Worm (Caenorhabditis elegans) whole organism, late embryonic: ENCODE results near the gene F52G3.5.
A peak's percentile ranks its signal among the peaks of the same experiment; 100 is the strongest.

Experiments
- C08G9.2 ChIP-seq: sonication (generic microtip); optimal IDR thresholded peaks from 2 replicates; lab custom pipeline; 2016; ENCODE audit warnings: mild to moderate bottlenecking, missing genetic modification characterization, moderate library complexity, missing compliant biosample characterization
- C38D4.7 ChIP-seq: fragments of 200-800 bp; sonication (Bioruptor generic); optimal IDR thresholded peaks from 2 replicates; lab custom pipeline; 2018; ENCODE audit warnings: mild to moderate bottlenecking, missing genetic modification characterization, moderate library complexity, missing compliant biosample characterization
- F13H6.1 ChIP-seq: sonication (generic microtip); optimal IDR thresholded peaks from 2 replicates; lab custom pipeline; 2016; ENCODE audit warnings: missing genetic modification characterization, missing compliant biosample characterization
- K02D7.2 ChIP-seq: sonication (generic microtip); optimal IDR thresholded peaks from 2 replicates; lab custom pipeline; 2017; ENCODE audit warnings: mild to moderate bottlenecking, missing genetic modification characterization, missing compliant biosample characterization
- T23F11.4 ChIP-seq: fragments of 200-800 bp; sonication (Bioruptor generic); optimal IDR thresholded peaks from 2 replicates; lab custom pipeline; 2018; ENCODE audit warnings: mild to moderate bottlenecking, missing genetic modification characterization, missing compliant biosample characterization
- ahr-1 ChIP-seq: sonication (generic microtip); optimal IDR thresholded peaks from 2 replicates; lab custom pipeline; 2016; ENCODE audit warnings: missing genetic modification characterization, missing compliant biosample characterization
- ama-1 ChIP-seq: fragments of 150-350 bp; optimal IDR thresholded peaks from 2 replicates; lab custom pipeline; 2014
- ceh-14 ChIP-seq: sonication (generic microtip); optimal IDR thresholded peaks from 2 replicates; lab custom pipeline; 2016; ENCODE audit warnings: missing genotype, missing genetic modification characterization, missing compliant biosample characterization
- ceh-19 ChIP-seq: fragments of 200-800 bp; sonication (Bioruptor generic); optimal IDR thresholded peaks from 2 replicates; lab custom pipeline; 2018; ENCODE audit warnings: mild to moderate bottlenecking, missing genetic modification characterization, missing compliant biosample characterization
- ceh-22 ChIP-seq: sonication (generic microtip); optimal IDR thresholded peaks from 2 replicates; lab custom pipeline; 2017; ENCODE audit warnings: missing biosample characterization, missing genetic modification characterization
- ceh-24 ChIP-seq: sonication (generic microtip); optimal IDR thresholded peaks from 2 replicates; lab custom pipeline; 2016; ENCODE audit warnings: mild to moderate bottlenecking, missing genetic modification characterization, missing compliant biosample characterization
- ceh-30 ChIP-seq: fragments of 150-350 bp; optimal IDR thresholded peaks from 2 replicates; lab custom pipeline; 2014; ENCODE audit warnings: missing biosample characterization, missing genetic modification characterization
- ceh-31 ChIP-seq: sonication (generic microtip); optimal IDR thresholded peaks from 2 replicates; lab custom pipeline; 2016; ENCODE audit warnings: missing genetic modification characterization, missing compliant biosample characterization
- ceh-34 ChIP-seq: sonication (generic microtip); optimal IDR thresholded peaks from 2 replicates; lab custom pipeline; 2016; ENCODE audit warnings: mild to moderate bottlenecking, missing genetic modification characterization, missing compliant biosample characterization
- ceh-45 ChIP-seq: fragments of 200-800 bp; sonication (Bioruptor generic); IDR thresholded peaks from 2 replicates; pipeline ENCODE4 v1.3.6; 2022; ENCODE audit warnings: missing genetic modification reagents, missing genetic modification characterization, missing compliant biosample characterization
- ceh-6 ChIP-seq: fragments of 200-800 bp; sonication (Bioruptor generic); optimal IDR thresholded peaks from 2 replicates; lab custom pipeline; 2018; ENCODE audit warnings: mild to moderate bottlenecking, missing genetic modification characterization, missing compliant biosample characterization
- ceh-9 ChIP-seq: sonication (generic microtip); optimal IDR thresholded peaks from 2 replicates; lab custom pipeline; 2016; ENCODE audit warnings: mild to moderate bottlenecking, missing genetic modification characterization, inconsistent platforms, missing compliant biosample characterization
- dmd-4 ChIP-seq: sonication (generic microtip); optimal IDR thresholded peaks from 2 replicates; lab custom pipeline; 2016; ENCODE audit warnings: borderline replicate concordance, missing genetic modification characterization, missing compliant biosample characterization
- elt-2 ChIP-seq: sonication (generic microtip); optimal IDR thresholded peaks from 2 replicates; lab custom pipeline; 2016; ENCODE audit warnings: missing genetic modification reagents, missing genetic modification characterization, missing compliant biosample characterization
- ets-4 ChIP-seq: sonication (generic microtip); optimal IDR thresholded peaks from 2 replicates; lab custom pipeline; 2016; ENCODE audit warnings: missing genetic modification characterization, missing compliant biosample characterization
- eyg-1 ChIP-seq: sonication (generic microtip); optimal IDR thresholded peaks from 2 replicates; lab custom pipeline; 2016; ENCODE audit warnings: missing genotype, missing genetic modification characterization, missing compliant biosample characterization
- fax-1 ChIP-seq: sonication (generic microtip); optimal IDR thresholded peaks from 2 replicates; lab custom pipeline; 2016; ENCODE audit warnings: missing genotype, missing genetic modification characterization, missing compliant biosample characterization
- fkh-10 ChIP-seq: fragments of 150-350 bp; optimal IDR thresholded peaks from 2 replicates; lab custom pipeline; 2014; ENCODE audit warnings: missing biosample characterization, missing genetic modification reagents, missing genetic modification characterization
- fkh-6 ChIP-seq: sonication (generic microtip); optimal IDR thresholded peaks from 2 replicates; lab custom pipeline; 2016; ENCODE audit warnings: missing genetic modification characterization, missing compliant biosample characterization
- gmeb-2 ChIP-seq: sonication (generic microtip); optimal IDR thresholded peaks from 2 replicates; lab custom pipeline; 2016; ENCODE audit warnings: missing genetic modification characterization, inconsistent platforms, missing compliant biosample characterization
- hlh-13 ChIP-seq: fragments of 200-800 bp; sonication (Bioruptor generic); optimal IDR thresholded peaks from 2 replicates; lab custom pipeline; 2018; ENCODE audit warnings: mild to moderate bottlenecking, missing genetic modification characterization, missing compliant biosample characterization
- hlh-15 ChIP-seq: sonication (generic microtip); optimal IDR thresholded peaks from 2 replicates; lab custom pipeline; 2016; ENCODE audit warnings: missing genetic modification characterization, missing compliant biosample characterization
- hlh-30 ChIP-seq: sonication (generic microtip); optimal IDR thresholded peaks from 2 replicates; lab custom pipeline; 2017; ENCODE audit warnings: antibody characterized with exemption, missing genetic modification characterization, missing compliant biosample characterization; ENCODE audit not compliant: insufficient read depth
- hlh-8 ChIP-seq: sonication (generic microtip); optimal IDR thresholded peaks from 2 replicates; lab custom pipeline; 2016; ENCODE audit warnings: missing genotype, missing genetic modification characterization, missing compliant biosample characterization
- lim-6 ChIP-seq: sonication (generic microtip); optimal IDR thresholded peaks from 2 replicates; lab custom pipeline; 2016; ENCODE audit warnings: missing genetic modification characterization, missing compliant biosample characterization
- lin-11 ChIP-seq: fragments of 200-800 bp; sonication (Bioruptor generic); optimal IDR thresholded peaks from 2 replicates; lab custom pipeline; 2018; ENCODE audit warnings: mild to moderate bottlenecking, missing genetic modification characterization, missing compliant biosample characterization
- madf-2 ChIP-seq: sonication (generic microtip); optimal IDR thresholded peaks from 2 replicates; lab custom pipeline; 2017; ENCODE audit warnings: missing genetic modification characterization, missing compliant biosample characterization
- nhr-11 ChIP-seq: fragments of 150-350 bp; optimal IDR thresholded peaks from 2 replicates; lab custom pipeline; 2014; ENCODE audit warnings: missing biosample characterization, missing genetic modification characterization
- nhr-232 ChIP-seq: sonication (generic microtip); optimal IDR thresholded peaks from 2 replicates; lab custom pipeline; 2016; ENCODE audit warnings: missing genetic modification characterization, missing compliant biosample characterization
- npax-4 ChIP-seq: sonication (generic microtip); optimal IDR thresholded peaks from 2 replicates; lab custom pipeline; 2016; ENCODE audit warnings: missing genetic modification characterization, missing compliant biosample characterization
- odd-2 ChIP-seq: sonication (generic microtip); optimal IDR thresholded peaks from 2 replicates; lab custom pipeline; 2017; ENCODE audit warnings: antibody characterized with exemption, mild to moderate bottlenecking, missing genetic modification characterization, missing compliant biosample characterization
- pag-3 ChIP-seq: sonication (generic microtip); optimal IDR thresholded peaks from 2 replicates; lab custom pipeline; 2016; ENCODE audit warnings: missing compliant biosample characterization, missing genetic modification characterization, borderline replicate concordance
- pat-9 ChIP-seq: fragments of 200-800 bp; sonication (Bioruptor generic); optimal IDR thresholded peaks from 2 replicates; lab custom pipeline; 2018; ENCODE audit warnings: mild to moderate bottlenecking, missing genetic modification characterization, moderate library complexity, missing compliant biosample characterization
- pax-1 ChIP-seq: fragments of 150-350 bp; optimal IDR thresholded peaks from 2 replicates; lab custom pipeline; 2014; ENCODE audit warnings: missing biosample characterization, missing genetic modification characterization
- pros-1 ChIP-seq: fragments of 150-350 bp; optimal IDR thresholded peaks from 2 replicates; lab custom pipeline; 2014; ENCODE audit warnings: missing biosample characterization, missing genetic modification reagents, missing genetic modification characterization
- ref-2 ChIP-seq: sonication (generic microtip); optimal IDR thresholded peaks from 2 replicates; lab custom pipeline; 2016; ENCODE audit warnings: missing genetic modification characterization, missing compliant biosample characterization
- rnt-1 ChIP-seq: sonication (generic microtip); optimal IDR thresholded peaks from 2 replicates; lab custom pipeline; 2016; ENCODE audit warnings: missing genetic modification characterization, missing compliant biosample characterization
- sox-2 ChIP-seq: fragments of 200-800 bp; sonication (Bioruptor generic); IDR thresholded peaks from 2 replicates; pipeline ENCODE4 v1.3.6; 2022; ENCODE audit warnings: missing genetic modification reagents, missing genetic modification characterization, missing compliant biosample characterization
- sox-4 ChIP-seq: sonication (generic microtip); optimal IDR thresholded peaks from 2 replicates; lab custom pipeline; 2017; ENCODE audit warnings: mild to moderate bottlenecking, missing genetic modification characterization, inconsistent platforms, missing compliant biosample characterization
- syd-9 ChIP-seq: sonication (generic microtip); optimal IDR thresholded peaks from 2 replicates; lab custom pipeline; 2016; ENCODE audit warnings: mild to moderate bottlenecking, missing genetic modification characterization, moderate library complexity, missing compliant biosample characterization
- unc-42 ChIP-seq: sonication (generic microtip); optimal IDR thresholded peaks from 2 replicates; lab custom pipeline; 2016; ENCODE audit warnings: missing genotype, missing genetic modification characterization, missing compliant biosample characterization
- unc-86 ChIP-seq: sonication (generic microtip); optimal IDR thresholded peaks from 2 replicates; lab custom pipeline; 2016; ENCODE audit warnings: missing genetic modification characterization, missing compliant biosample characterization
- zip-5 ChIP-seq: sonication (generic microtip); optimal IDR thresholded peaks from 2 replicates; lab custom pipeline; 2016; ENCODE audit warnings: missing genetic modification characterization, missing compliant biosample characterization
- ztf-16 ChIP-seq: sonication (generic microtip); optimal IDR thresholded peaks from 2 replicates; lab custom pipeline; 2017; ENCODE audit warnings: missing genetic modification characterization, missing compliant biosample characterization

The F52G3.5 gene

DNA sequence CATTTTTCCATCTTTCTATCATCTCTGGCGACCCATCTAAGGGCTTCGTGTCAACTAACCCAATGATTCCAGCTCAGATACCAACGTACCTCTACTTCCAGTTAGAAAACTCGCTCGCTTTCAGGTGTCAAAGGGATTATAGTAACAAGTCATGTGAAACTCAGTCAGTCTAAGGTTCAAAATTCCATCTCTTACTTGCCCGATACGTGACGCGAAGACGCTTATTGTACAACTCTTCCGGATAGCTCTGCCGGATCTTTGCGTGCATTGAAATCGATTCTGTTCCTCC is 45.7 kb downstream of the F52G3.5 start:
- TF ChIP-seq ceh-6 (GFP tag; lab: Kevin White, UChicago) (no peak), unc-86 (no peak), ama-1 (lab: Kevin White, UChicago) (no peak), fkh-6 (tag; lab: Kevin White, UChicago) (no peak), eyg-1 (tag; lab: Kevin White, UChicago) (no peak), dmd-4 (no peak), fkh-10 (GFP tag; lab: Kevin White, UChicago) (no peak), ets-4 (tag; lab: Kevin White, UChicago) (no peak), C08G9.2 (tag; lab: Kevin White, UChicago) (no peak), hlh-30 (tag; lab: Kevin White, UChicago) (no peak), pag-3 (tag; lab: Kevin White, UChicago) (no peak), F13H6.1 (no peak), zip-5 (no peak), unc-42 (no peak), nhr-232 (tag; lab: Kevin White, UChicago) (no peak), gmeb-2 (no peak), sox-2 (GFP tag; lab: Robert Waterston, UW) (no peak), npax-4 (no peak)

DNA sequence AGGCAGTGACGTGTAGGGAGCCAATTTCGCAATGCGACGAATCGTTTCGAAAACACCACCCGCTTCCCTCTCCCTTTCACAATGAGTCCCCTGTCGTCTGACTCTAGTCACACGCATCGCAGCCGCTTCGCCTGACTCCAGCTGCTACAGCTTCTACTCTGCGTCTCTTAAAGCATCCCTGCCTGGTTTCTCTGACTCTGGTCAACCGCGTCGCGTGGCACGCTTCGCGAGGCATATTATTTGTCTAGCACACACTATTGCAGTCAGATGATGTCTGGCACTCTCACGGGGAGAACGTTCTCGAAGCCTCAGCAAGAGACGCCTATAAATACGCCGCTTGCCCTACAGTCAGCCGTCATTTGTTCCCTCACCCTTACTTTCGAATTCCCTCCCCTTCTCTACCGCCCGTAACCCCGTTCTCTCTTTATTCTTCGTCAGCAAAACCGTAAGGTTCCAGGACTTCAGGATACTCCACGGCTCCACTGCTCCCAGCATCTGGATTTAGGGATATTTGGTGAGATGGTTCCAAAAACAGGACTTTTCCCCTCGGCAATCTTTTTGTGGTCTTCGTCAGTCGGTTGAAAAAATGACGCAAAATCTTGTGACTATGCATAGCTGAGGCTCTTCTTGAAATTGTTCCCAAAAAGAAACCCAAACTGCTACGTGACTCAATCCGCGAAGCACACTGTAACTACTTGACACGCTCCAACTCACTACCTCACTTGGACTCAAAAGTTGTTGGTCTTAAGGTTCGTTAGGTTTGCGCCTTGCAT is 46.2 kb downstream of the F52G3.5 start:
- TF ChIP-seq hlh-30 (tag; lab: Kevin White, UChicago), result peak; percentile 99
- peak; percentile 38 for TF ChIP-seq hlh-13 (GFP tag; lab: Kevin White, UChicago)
- TF ChIP-seq hlh-15 (tag; lab: Kevin White, UChicago), result no peak
- peak; percentile 97 for TF ChIP-seq ceh-34 (tag; lab: Kevin White, UChicago)
- TF ChIP-seq nhr-11 (tag; lab: Kevin White, UChicago), result peak; percentile 84
- peak; percentile 76 for TF ChIP-seq ztf-16 (tag; lab: Kevin White, UChicago)
- peak; percentile 97 for TF ChIP-seq rnt-1 (tag; lab: Kevin White, UChicago)
- peak; percentile 53 for TF ChIP-seq sox-4 (tag; lab: Kevin White, UChicago)
- peak; percentile 76 for TF ChIP-seq dmd-4
- peak; percentile 85 for TF ChIP-seq hlh-8 (tag; lab: Kevin White, UChicago)
- TF ChIP-seq unc-42, result peak; percentile 95
- no peak for TF ChIP-seq ceh-6 (GFP tag; lab: Kevin White, UChicago)
- peak; percentile 41 for TF ChIP-seq K02D7.2 (tag; lab: Kevin White, UChicago)
- peak; percentile 93 for TF ChIP-seq pros-1 (tag; lab: Kevin White, UChicago)
- TF ChIP-seq ahr-1 (tag; lab: Kevin White, UChicago), result peak; percentile 60
- TF ChIP-seq ceh-14, result peak; percentile 86
- no peak for TF ChIP-seq npax-4
- peak; percentile 48 for TF ChIP-seq ceh-24 (tag; lab: Kevin White, UChicago)
- no peak for TF ChIP-seq ceh-45 (GFP tag; lab: Robert Waterston, UW)
- TF ChIP-seq nhr-232 (tag; lab: Kevin White, UChicago), result no peak
- TF ChIP-seq lin-11, result peak; percentile 28
- no peak for TF ChIP-seq fkh-10 (GFP tag; lab: Kevin White, UChicago)
- no peak for TF ChIP-seq odd-2 (tag; lab: Kevin White, UChicago)
- TF ChIP-seq pax-1, result peak; percentile 100
- peak; percentile 71 for TF ChIP-seq elt-2 (tag; lab: Kevin White, UChicago)
- no peak for TF ChIP-seq ceh-9 (tag; lab: Kevin White, UChicago)
- TF ChIP-seq pag-3 (tag; lab: Kevin White, UChicago), result peak; percentile 7
- TF ChIP-seq lim-6, result peak; percentile 35
- TF ChIP-seq ceh-31, result peak; percentile 99
- peak; percentile 31 for TF ChIP-seq pat-9 (tag; lab: Kevin White, UChicago)
- TF ChIP-seq ceh-30 (tag; lab: Kevin White, UChicago), result peak; percentile 74
- TF ChIP-seq ama-1 (lab: Kevin White, UChicago), result peak; percentile 98
- TF ChIP-seq madf-2 (tag; lab: Kevin White, UChicago), result peak; percentile 33
- TF ChIP-seq fax-1 (tag; lab: Kevin White, UChicago), result peak; percentile 58
- peak; percentile 90 for TF ChIP-seq syd-9 (tag; lab: Kevin White, UChicago)
- TF ChIP-seq unc-86, result peak; percentile 58
- peak; percentile 81 for TF ChIP-seq ceh-19 (GFP tag; lab: Kevin White, UChicago)
- TF ChIP-seq zip-5, result peak; percentile 12
- peak; percentile 99 for TF ChIP-seq ref-2 (tag; lab: Kevin White, UChicago)
- peak; percentile 75 for TF ChIP-seq ceh-22
- no peak for TF ChIP-seq T23F11.4 (GFP tag; lab: Kevin White, UChicago)
- peak; percentile 45 for TF ChIP-seq C38D4.7
